Fruit fly (Drosophila melanogaster): ENCODE data around the gene CG3285.

DNA sequence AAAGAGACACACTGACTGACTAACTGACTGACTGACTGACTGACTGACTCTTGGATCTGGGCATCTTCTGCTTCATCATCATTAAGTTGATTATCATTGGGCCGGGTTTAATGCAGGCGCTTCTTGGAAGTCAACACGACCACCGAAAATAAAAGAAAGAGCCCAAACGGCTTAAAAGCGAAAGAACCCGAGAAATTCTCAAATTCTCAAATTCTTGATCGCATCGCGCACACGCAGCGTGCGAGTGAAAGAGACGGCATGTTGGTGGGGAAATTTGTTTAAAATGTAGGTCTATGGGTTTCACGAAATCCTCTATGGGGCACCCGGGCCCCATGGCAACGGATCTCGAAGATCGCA lies 15.7 kb downstream of the CG3285 start:
- TF ChIP-seq psq (optimal IDR thresholded peaks at IDR 0.05) (no peak), Sin3A (optimal IDR thresholded peaks at IDR 0.05) (no peak)

Data from Kc167 (cell line).